Fruit fly (Drosophila melanogaster) whole organism, adult: ENCODE data around the gene dib.
A peak's percentile ranks its signal among the peaks of the same experiment; 100 is the strongest.

Source experiments
- CG11617 ChIP-seq: fragments of 200-800 bp; sonication (Bioruptor generic); optimal IDR thresholded peaks from 2 replicates; lab custom pipeline; 2017; ENCODE audit warnings: mild to moderate bottlenecking, missing biosample characterization, missing genetic modification reagents, missing genetic modification characterization
- CG12768 ChIP-seq: fragments of 200-800 bp; sonication (Bioruptor generic); optimal IDR thresholded peaks from 2 replicates; lab custom pipeline; 2017; ENCODE audit warnings: missing biosample characterization, missing genetic modification characterization, mild to moderate bottlenecking, moderate library complexity, missing genetic modification reagents
- CG14711 ChIP-seq: fragments of 200-800 bp; sonication (Bioruptor generic); optimal IDR thresholded peaks from 2 replicates; lab custom pipeline; 2018; ENCODE audit warnings: missing biosample characterization, mild to moderate bottlenecking, missing genetic modification characterization, moderate library complexity
- CG1620 ChIP-seq: fragments of 200-800 bp; sonication (Bioruptor generic); optimal IDR thresholded peaks from 2 replicates; lab custom pipeline; 2016; ENCODE audit warnings: missing biosample characterization, missing genetic modification characterization
- CG33017 ChIP-seq: fragments of 200-800 bp; sonication (Bioruptor generic); optimal IDR thresholded peaks from 2 replicates; lab custom pipeline; 2018; ENCODE audit warnings: missing biosample characterization, mild to moderate bottlenecking, missing genetic modification characterization, moderate library complexity
- CG5204 ChIP-seq: fragments of 200-800 bp; sonication (Bioruptor generic); optimal IDR thresholded peaks from 2 replicates; lab custom pipeline; 2016; ENCODE audit warnings: missing biosample characterization, missing genetic modification characterization
- CG7045 ChIP-seq: fragments of 200-800 bp; sonication (Bioruptor generic); optimal IDR thresholded peaks from 2 replicates; lab custom pipeline; 2017; ENCODE audit warnings: missing biosample characterization, mild to moderate bottlenecking, missing genetic modification characterization
- CG7101 ChIP-seq: fragments of 200-800 bp; sonication (Bioruptor generic); optimal IDR thresholded peaks from 2 replicates; lab custom pipeline; 2018; ENCODE audit warnings: missing biosample characterization, mild to moderate bottlenecking, missing genetic modification characterization, moderate library complexity
- Clk ChIP-seq: fragments of 200-800 bp; sonication (Bioruptor generic); optimal IDR thresholded peaks from 2 replicates; lab custom pipeline; 2017; ENCODE audit warnings: missing biosample characterization, missing genetic modification characterization
- Crg-1 ChIP-seq: fragments of 200-800 bp; sonication (Bioruptor generic); optimal IDR thresholded peaks from 2 replicates; lab custom pipeline; 2016; ENCODE audit warnings: missing biosample characterization, missing genetic modification characterization
- Hr96 ChIP-seq: fragments of 200-800 bp; sonication (Bioruptor generic); optimal IDR thresholded peaks from 2 replicates; lab custom pipeline; 2016; ENCODE audit warnings: missing biosample characterization, missing genetic modification characterization
- Mnt ChIP-seq: fragments of 200-800 bp; sonication (Bioruptor generic); optimal IDR thresholded peaks from 2 replicates; lab custom pipeline; 2016; ENCODE audit warnings: missing biosample characterization, mild to moderate bottlenecking, missing genetic modification characterization
- bab1 ChIP-seq: fragments of 200-800 bp; sonication (Bioruptor generic); optimal IDR thresholded peaks from 3 replicates; lab custom pipeline; 2019; ENCODE audit warnings: missing biosample characterization, mild to moderate bottlenecking, missing genetic modification characterization, moderate library complexity
- cic ChIP-seq: fragments of 200-800 bp; sonication (Bioruptor generic); optimal IDR thresholded peaks from 2 replicates; lab custom pipeline; 2017; ENCODE audit warnings: missing biosample characterization, mild to moderate bottlenecking, missing genetic modification characterization, moderate library complexity
- cnc ChIP-seq, 2 experiments: fragments of >200 bp; optimal IDR thresholded peaks; 2 replicates each; lab custom pipeline; 2017
- kay ChIP-seq: fragments of 200-800 bp; sonication (Bioruptor generic); peaks from one replicate; lab custom pipeline; 2016; ENCODE audit warnings: missing biosample characterization, missing genetic modification characterization, borderline replicate concordance
- ovo ChIP-seq: fragments of 200-800 bp; sonication (Bioruptor generic); optimal IDR thresholded peaks from 2 replicates; lab custom pipeline; 2016; ENCODE audit warnings: missing biosample characterization, missing genetic modification characterization
- pad ChIP-seq: fragments of 200-800 bp; sonication (Bioruptor generic); optimal IDR thresholded peaks from 3 replicates; lab custom pipeline; 2017; ENCODE audit warnings: missing biosample characterization, missing genetic modification characterization, mild to moderate bottlenecking, moderate library complexity, missing genetic modification reagents
- tj ChIP-seq: fragments of 200-800 bp; sonication (Bioruptor generic); optimal IDR thresholded peaks from 3 replicates; lab custom pipeline; 2017; ENCODE audit warnings: missing biosample characterization, mild to moderate bottlenecking, missing genetic modification characterization, moderate library complexity
- toe ChIP-seq: fragments of 200-800 bp; sonication (Bioruptor generic); optimal IDR thresholded peaks from 2 replicates; lab custom pipeline; 2016; ENCODE audit warnings: missing biosample characterization, missing genetic modification characterization

Gene dib

dm6 chr3L:4071561-4072049 lies 9.5 kb downstream of the dib start, which contains the start of gene wit:
TSS of gene wit (minus strand) at chr3L:4071717.
- peak; percentile 73 for TF ChIP-seq tj (GFP tag; lab: Kevin White, UChicago)
- TF ChIP-seq CG7045 (GFP tag; lab: Kevin White, UChicago), result peak; percentile 9
- TF ChIP-seq CG12768 (GFP tag; lab: Kevin White, UChicago), result peak; percentile 58
- TF ChIP-seq bab1 (GFP tag; lab: Kevin White, UChicago), result peak; percentile 32
- peak; percentile 15 for TF ChIP-seq ovo (GFP tag; lab: Kevin White, UChicago)
- peak; percentile 14 for TF ChIP-seq CG14711 (tag; lab: Kevin White, UChicago)
- no peak for TF ChIP-seq Crg-1 (GFP tag; lab: Kevin White, UChicago)
- peak; percentile 34 for TF ChIP-seq cic (GFP tag; lab: Kevin White, UChicago)
- peak; percentile 48 for TF ChIP-seq Clk
- TF ChIP-seq toe, result no peak
- no peak for TF ChIP-seq CG1620
- TF ChIP-seq CG33017 (tag; lab: Kevin White, UChicago), result peak; percentile 75
- TF ChIP-seq CG11617 (GFP tag; lab: Kevin White, UChicago), result no peak
- TF ChIP-seq CG7101 (tag; lab: Kevin White, UChicago), result peak; percentile 42
- peak; percentile 83 for TF ChIP-seq Mnt (GFP tag; lab: Kevin White, UChicago)
- TF ChIP-seq Hr96, result peak; percentile 31

dm6 chr3L:4072717-4073116 lies 10.6 kb downstream of the dib start:
- TF ChIP-seq pad (GFP tag; lab: Kevin White, UChicago) (no peak), CG5204 (GFP tag; lab: Kevin White, UChicago) (no peak), Hr96 (no peak), CG7045 (GFP tag; lab: Kevin White, UChicago) (no peak), tj (GFP tag; lab: Kevin White, UChicago) (no peak), CG1620 (no peak), bab1 (GFP tag; lab: Kevin White, UChicago) (no peak)

- TF ChIP-seq ovo (GFP tag; lab: Kevin White, UChicago) (no peak), CG7045 (GFP tag; lab: Kevin White, UChicago) (no peak), kay (GFP tag; lab: Kevin White, UChicago) (no peak), toe (no peak), CG14711 (tag; lab: Kevin White, UChicago) (no peak), Clk (no peak), CG5204 (GFP tag; lab: Kevin White, UChicago) (no peak), pad (GFP tag; lab: Kevin White, UChicago) (no peak), bab1 (GFP tag; lab: Kevin White, UChicago) (no peak), CG1620 (no peak), CG7101 (tag; lab: Kevin White, UChicago) (no peak), CG11617 (GFP tag; lab: Kevin White, UChicago) (no peak), cic (GFP tag; lab: Kevin White, UChicago) (no peak), tj (GFP tag; lab: Kevin White, UChicago) (no peak), CG12768 (GFP tag; lab: Kevin White, UChicago) (no peak), Hr96 (no peak), Mnt (GFP tag; lab: Kevin White, UChicago) (no peak), cnc (optimal IDR thresholded peaks at IDR 0.05; lab: Kevin White, UChicago) (no peak), Crg-1 (GFP tag; lab: Kevin White, UChicago) (no peak)
Observed at dm6 chr3L:4073755-4074154, 11.7 kb downstream of the dib start, which contains the start of gene Faa. TSS of gene Faa (minus strand) at chr3L:4073954.

dm6 chr3L:4076907-4077306 lies 14.8 kb downstream of the dib start:
- TF ChIP-seq CG1620 (no peak), CG33017 (tag; lab: Kevin White, UChicago) (no peak), CG7101 (tag; lab: Kevin White, UChicago) (no peak), Clk (no peak), tj (GFP tag; lab: Kevin White, UChicago) (no peak), Hr96 (no peak), cnc (optimal IDR thresholded peaks at IDR 0.05; lab: Kevin White, UChicago) (no peak), CG12768 (GFP tag; lab: Kevin White, UChicago) (no peak), pad (GFP tag; lab: Kevin White, UChicago) (no peak), CG14711 (tag; lab: Kevin White, UChicago) (no peak), cic (GFP tag; lab: Kevin White, UChicago) (no peak), Crg-1 (GFP tag; lab: Kevin White, UChicago) (no peak), toe (no peak), kay (GFP tag; lab: Kevin White, UChicago) (no peak), Mnt (GFP tag; lab: Kevin White, UChicago) (no peak), CG5204 (GFP tag; lab: Kevin White, UChicago) (no peak)

- TF ChIP-seq tj (GFP tag; lab: Kevin White, UChicago), result no peak
- no peak for TF ChIP-seq CG5204 (GFP tag; lab: Kevin White, UChicago)
Observed at dm6 chr3L:4080278-4080677, 18.2 kb downstream of the dib start.

- TF ChIP-seq CG1620 (no peak), Crg-1 (GFP tag; lab: Kevin White, UChicago) (no peak), ovo (GFP tag; lab: Kevin White, UChicago) (no peak)
Observed at dm6 chr3L:4081243-4081642, 19.2 kb downstream of the dib start.

- TF ChIP-seq cic (GFP tag; lab: Kevin White, UChicago) (no peak), tj (GFP tag; lab: Kevin White, UChicago) (no peak), CG7101 (tag; lab: Kevin White, UChicago) (no peak), Crg-1 (GFP tag; lab: Kevin White, UChicago) (no peak)
Observed at dm6 chr3L:4083442-4083841, 21.4 kb downstream of the dib start.
